Fruit fly (Drosophila melanogaster) whole organism, embryonic: ENCODE measurements around the gene drl.

ENCODE experiments used
- CG11085 ChIP-seq: fragments of 200-800 bp; sonication (Bioruptor generic); IDR thresholded peaks from 2 replicates; pipeline ENCODE4 v1.3.6; 2022; ENCODE audit warnings: missing biosample characterization, missing genetic modification characterization
- CG11695 ChIP-seq: fragments of 200-800 bp; sonication (Bioruptor generic); IDR thresholded peaks from 3 replicates; pipeline ENCODE4 v1.3.6; 2022; ENCODE audit warnings: missing biosample characterization, missing genetic modification characterization
- CG11696 ChIP-seq: fragments of 200-800 bp; sonication (Bioruptor generic); IDR thresholded peaks from 2 replicates; pipeline ENCODE4 v1.3.6; 2022; ENCODE audit warnings: missing biosample characterization, missing genetic modification characterization
- CG13775 ChIP-seq: fragments of 200-800 bp; sonication (Bioruptor generic); optimal IDR thresholded peaks from 3 replicates; lab custom pipeline; 2017; ENCODE audit warnings: missing biosample characterization, mild to moderate bottlenecking, missing genetic modification characterization
- CG14710 ChIP-seq: fragments of 200-800 bp; sonication (Bioruptor generic); optimal IDR thresholded peaks from 3 replicates; lab custom pipeline; 2019; ENCODE audit warnings: missing biosample characterization, mild to moderate bottlenecking, missing genetic modification characterization, moderate library complexity
- CG15601 ChIP-seq: fragments of 200-800 bp; sonication (Bioruptor generic); optimal IDR thresholded peaks from 3 replicates; lab custom pipeline; 2019; ENCODE audit warnings: missing biosample characterization, mild to moderate bottlenecking, missing genetic modification characterization, moderate library complexity
- CG1603 ChIP-seq: fragments of 200-800 bp; sonication (Bioruptor generic); optimal IDR thresholded peaks from 2 replicates; lab custom pipeline; 2019; ENCODE audit warnings: missing biosample characterization, mild to moderate bottlenecking, missing genetic modification characterization, moderate library complexity
- CG17359 ChIP-seq: fragments of 200-800 bp; sonication (Bioruptor generic); optimal IDR thresholded peaks from 3 replicates; lab custom pipeline; 2018; ENCODE audit warnings: missing biosample characterization, mild to moderate bottlenecking, missing genetic modification characterization, moderate library complexity
- CG17361 ChIP-seq: fragments of 200-800 bp; sonication (Bioruptor generic); IDR thresholded peaks from 3 replicates; pipeline ENCODE4 v1.3.6; 2022; ENCODE audit warnings: missing biosample characterization, missing genetic modification characterization
- CG17802 ChIP-seq: fragments of 200-800 bp; sonication (Bioruptor generic); optimal IDR thresholded peaks from 2 replicates; lab custom pipeline; 2018; ENCODE audit warnings: missing biosample characterization, mild to moderate bottlenecking, missing genetic modification characterization, moderate library complexity
- CG2129 ChIP-seq: fragments of 200-800 bp; sonication (Bioruptor generic); IDR thresholded peaks from 2 replicates; pipeline ENCODE4 v1.3.6; 2022; ENCODE audit warnings: missing biosample characterization, missing genetic modification characterization; ENCODE audit not compliant: partially characterized antibody
- CG2875 ChIP-seq: fragments of 200-800 bp; sonication (Bioruptor generic); optimal IDR thresholded peaks from 2 replicates; lab custom pipeline; 2017; ENCODE audit warnings: missing biosample characterization, mild to moderate bottlenecking, missing genetic modification characterization, missing genetic modification reagents
- CG30020 ChIP-seq: fragments of 200-800 bp; optimal IDR thresholded peaks from 2 replicates; lab custom pipeline; 2019; ENCODE audit warnings: missing biosample characterization, mild to moderate bottlenecking, missing genetic modification characterization, moderate library complexity
- CG3281 ChIP-seq: fragments of 200-800 bp; sonication (Bioruptor generic); optimal IDR thresholded peaks from 3 replicates; lab custom pipeline; 2017; ENCODE audit warnings: missing biosample characterization, mild to moderate bottlenecking, missing genetic modification characterization
- CG34422 ChIP-seq: fragments of 200-800 bp; sonication (Bioruptor generic); IDR thresholded peaks from 3 replicates; pipeline ENCODE4 v1.3.6; 2022; ENCODE audit warnings: missing biosample characterization, missing genetic modification characterization
- CG4328 ChIP-seq: fragments of 200-800 bp; sonication (Bioruptor generic); optimal IDR thresholded peaks from 3 replicates; lab custom pipeline; 2017; ENCODE audit warnings: missing biosample characterization, missing genetic modification reagents, missing genetic modification characterization
- CG6689 ChIP-seq: fragments of 200-800 bp; sonication (Bioruptor generic); IDR thresholded peaks from 2 replicates; pipeline ENCODE4 v1.3.6; 2022; ENCODE audit warnings: missing biosample characterization, missing genetic modification characterization
- CG8281 ChIP-seq: fragments of 200-800 bp; sonication (Bioruptor generic); optimal IDR thresholded peaks from 2 replicates; lab custom pipeline; 2018; ENCODE audit warnings: missing biosample characterization, mild to moderate bottlenecking, missing genetic modification characterization, moderate library complexity
- CG8388 ChIP-seq: fragments of 200-800 bp; sonication (Bioruptor generic); optimal IDR thresholded peaks from 2 replicates; lab custom pipeline; 2019; ENCODE audit warnings: missing biosample characterization, mild to moderate bottlenecking, missing genetic modification characterization, moderate library complexity
- CG8478 ChIP-seq: fragments of >200 bp; optimal IDR thresholded peaks from 2 replicates; lab custom pipeline; 2018
- CoRest ChIP-seq: fragments of 200-800 bp; sonication (Bioruptor generic); optimal IDR thresholded peaks from 3 replicates; lab custom pipeline; 2018; ENCODE audit warnings: missing biosample characterization, mild to moderate bottlenecking, missing genetic modification characterization, moderate library complexity
- D19B ChIP-seq: fragments of 200-800 bp; sonication (Bioruptor generic); optimal IDR thresholded peaks from 2 replicates; lab custom pipeline; 2017; ENCODE audit warnings: missing biosample characterization, mild to moderate bottlenecking, missing genetic modification characterization
- Doc3 ChIP-seq: fragments of 200-800 bp; sonication (Bioruptor generic); IDR thresholded peaks from 3 replicates; pipeline ENCODE4 v1.3.6; 2022; ENCODE audit warnings: missing biosample characterization, missing genetic modification characterization; ENCODE audit not compliant: partially characterized antibody
- Elba2 ChIP-seq: fragments of 200-800 bp; sonication (Bioruptor generic); optimal IDR thresholded peaks from 3 replicates; lab custom pipeline; 2016; ENCODE audit warnings: missing biosample characterization, missing genetic modification characterization
- Ets65A ChIP-seq: fragments of 200-800 bp; sonication (Bioruptor generic); peaks from one replicate; lab custom pipeline; 2016; ENCODE audit warnings: missing biosample characterization, missing genetic modification characterization
- Ets97D ChIP-seq: fragments of 200-800 bp; sonication (Bioruptor generic); optimal IDR thresholded peaks from 3 replicates; lab custom pipeline; 2016; ENCODE audit warnings: missing biosample characterization, missing genetic modification characterization
- HLH54F ChIP-seq: fragments of 200-800 bp; sonication (Bioruptor generic); optimal IDR thresholded peaks from 3 replicates; lab custom pipeline; 2016; ENCODE audit warnings: missing biosample characterization, missing genetic modification characterization
- HmgZ ChIP-seq: fragments of 200-800 bp; sonication (Bioruptor generic); optimal IDR thresholded peaks from 2 replicates; lab custom pipeline; 2018; ENCODE audit warnings: missing biosample characterization, mild to moderate bottlenecking, missing genetic modification characterization
- Hr78 ChIP-seq, 2 experiments: fragments of 200-800 bp in 1 of 2; fragments of >200 bp in 1 of 2; sonication (Bioruptor generic) in 1 of 2; optimal IDR thresholded peaks; 2 replicates each; lab custom pipeline; 2017 to 2019; ENCODE audit warnings: missing biosample characterization in 2 of 2, missing genetic modification characterization in 2 of 2, mild to moderate bottlenecking in 1 of 2, moderate library complexity in 1 of 2
- Lpt ChIP-seq: fragments of >200 bp; optimal IDR thresholded peaks from 2 replicates; lab custom pipeline; 2018; ENCODE audit warnings: missing biosample characterization, missing genetic modification characterization
- Meics ChIP-seq: fragments of 200-800 bp; sonication (Bioruptor generic); optimal IDR thresholded peaks from 2 replicates; lab custom pipeline; 2017; ENCODE audit warnings: missing biosample characterization, mild to moderate bottlenecking, missing genetic modification characterization
- Myb ChIP-seq: fragments of 200-800 bp; sonication (Bioruptor generic); optimal IDR thresholded peaks from 2 replicates; lab custom pipeline; 2016; ENCODE audit warnings: missing biosample characterization, missing genetic modification characterization
- Scr ChIP-seq: fragments of 200-800 bp; sonication (Bioruptor generic); IDR thresholded peaks from 2 replicates; pipeline ENCODE4 v1.3.6; 2022; ENCODE audit warnings: missing biosample characterization, missing genetic modification characterization; ENCODE audit not compliant: partially characterized antibody
- TFAM ChIP-seq: fragments of 200-800 bp; sonication (Bioruptor generic); optimal IDR thresholded peaks from 2 replicates; lab custom pipeline; 2017; ENCODE audit warnings: missing biosample characterization, missing genetic modification characterization, inconsistent platforms
- Tbp ChIP-seq: fragments of >200 bp; optimal IDR thresholded peaks from 2 replicates; lab custom pipeline; 2018; ENCODE audit warnings: missing biosample characterization, missing genetic modification characterization
- YL-1 ChIP-seq: fragments of 200-800 bp; sonication (Bioruptor generic); optimal IDR thresholded peaks from 3 replicates; lab custom pipeline; 2017; ENCODE audit warnings: missing biosample characterization, mild to moderate bottlenecking, missing genetic modification characterization
- ap ChIP-seq: fragments of 200-800 bp; sonication (Bioruptor generic); IDR thresholded peaks from 2 replicates; pipeline ENCODE4 v1.3.6; 2022; ENCODE audit warnings: missing biosample characterization, missing genetic modification characterization
- az2 ChIP-seq: fragments of 200-800 bp; sonication (Bioruptor generic); optimal IDR thresholded peaks from 3 replicates; lab custom pipeline; 2016; ENCODE audit warnings: missing biosample characterization, missing genetic modification characterization
- da ChIP-seq: fragments of 200-800 bp; sonication (Bioruptor generic); optimal IDR thresholded peaks from 2 replicates; lab custom pipeline; 2016; ENCODE audit warnings: missing biosample characterization, missing genetic modification characterization
- dpn ChIP-seq, 2 experiments: fragments of 200-800 bp; sonication (Bioruptor generic); optimal IDR thresholded peaks; 3 replicates each; lab custom pipeline; 2016; ENCODE audit warnings: missing biosample characterization in 2 of 2, missing genetic modification characterization in 2 of 2
- dysf ChIP-seq: fragments of 200-800 bp; sonication (Bioruptor generic); IDR thresholded peaks from 3 replicates; pipeline ENCODE4 v1.3.6; 2022; ENCODE audit warnings: missing biosample characterization, missing genetic modification characterization
- ham ChIP-seq: fragments of 200-800 bp; sonication (Bioruptor generic); IDR thresholded peaks from 2 replicates; pipeline ENCODE4 v1.3.6; 2022; ENCODE audit warnings: missing biosample characterization, missing genetic modification characterization
- nom ChIP-seq: fragments of 200-800 bp; sonication (Bioruptor generic); optimal IDR thresholded peaks from 2 replicates; lab custom pipeline; 2017; ENCODE audit warnings: missing biosample characterization, missing genetic modification characterization, mild to moderate bottlenecking, moderate library complexity, missing genetic modification reagents
- pita ChIP-seq: fragments of 200-800 bp; sonication (Bioruptor generic); optimal IDR thresholded peaks from 2 replicates; lab custom pipeline; 2017; ENCODE audit warnings: missing biosample characterization, mild to moderate bottlenecking, missing genetic modification characterization
- rib ChIP-seq: fragments of 200-800 bp; sonication (Bioruptor generic); IDR thresholded peaks from 2 replicates; pipeline ENCODE4 v1.3.6; 2022; ENCODE audit warnings: missing biosample characterization, missing genetic modification characterization
- tin ChIP-seq: fragments of 200-800 bp; sonication (Bioruptor generic); optimal IDR thresholded peaks from 3 replicates; lab custom pipeline; 2016; ENCODE audit warnings: missing biosample characterization, missing genetic modification characterization
- z ChIP-seq: fragments of 200-800 bp; sonication (Bioruptor generic); IDR thresholded peaks from 3 replicates; pipeline ENCODE4 v1.3.6; 2022; ENCODE audit warnings: missing biosample characterization, missing genetic modification characterization
- zen2 ChIP-seq: fragments of 200-800 bp; sonication (Bioruptor generic); IDR thresholded peaks from 3 replicates; pipeline ENCODE4 v1.3.6; 2022; ENCODE audit warnings: missing biosample characterization, missing genetic modification characterization; ENCODE audit not compliant: partially characterized antibody

The drl gene

DNA sequence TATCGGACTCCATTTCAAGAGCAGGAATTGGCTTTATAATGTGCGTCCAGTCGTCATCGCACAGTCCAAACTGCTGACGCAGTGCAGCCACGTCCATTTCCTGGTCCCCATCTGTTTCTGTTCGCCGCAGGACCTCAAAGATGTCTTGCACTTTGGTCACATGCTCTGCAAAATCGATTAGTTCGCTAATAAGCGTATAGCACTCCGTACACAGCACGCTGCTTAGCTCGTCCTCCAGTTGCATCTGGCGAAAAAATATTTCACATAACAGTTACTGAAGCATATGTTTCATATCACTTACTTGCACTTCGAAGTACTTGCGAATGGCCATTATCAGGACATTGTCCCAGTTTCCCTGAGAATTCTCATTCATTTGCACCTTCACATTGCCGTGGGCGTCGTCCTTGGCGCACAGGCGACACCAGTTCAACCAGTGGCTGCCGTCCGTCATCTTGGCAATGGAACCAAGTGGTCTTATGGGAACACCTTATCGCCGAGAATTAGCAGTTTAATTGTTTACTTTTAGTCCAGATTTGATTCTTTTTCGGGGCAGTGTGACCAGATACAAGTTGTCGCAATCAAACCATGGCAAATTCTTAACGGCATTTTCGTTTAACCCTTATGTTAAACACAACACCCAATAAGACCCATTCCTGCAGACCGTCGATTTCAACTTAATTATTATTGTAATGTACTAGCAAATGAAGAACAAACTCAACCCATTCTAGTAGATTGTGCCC is 8.8 kb upstream of the drl start, which contains the start of gene CG17568 (continued):
- TF ChIP-seq Scr (GFP tag; lab: Robert Waterston, UW): no peak
- peak; percentile 18 for TF ChIP-seq CG14710 (tag; lab: Kevin White, UChicago)
- TF ChIP-seq da (GFP tag; lab: Kevin White, UChicago): peak; percentile 5
- peak; percentile 1 for TF ChIP-seq tin (GFP tag; lab: Kevin White, UChicago)
- no peak for TF ChIP-seq zen2
- no peak for TF ChIP-seq Tbp (GFP tag; lab: Kevin White, UChicago)
- 0 out of 3 replicates have a peak, but pooled peaks have one; percentile 9 for TF ChIP-seq CG17361 (GFP tag; lab: Robert Waterston, UW)
- TF ChIP-seq HLH54F (GFP tag; lab: Kevin White, UChicago): peak; percentile 3
- TF ChIP-seq CG11696 (GFP tag; lab: Robert Waterston, UW): no peak
- TF ChIP-seq CG3281 (GFP tag; lab: Kevin White, UChicago): no peak
- TF ChIP-seq YL-1 (GFP tag; lab: Kevin White, UChicago): peak; percentile 42
- TF ChIP-seq dpn (GFP tag; optimal IDR thresholded peaks at IDR 0.05; lab: Kevin White, UChicago): peak in 1 of 2 experiments; percentile 4
- TF ChIP-seq CoRest (tag; lab: Kevin White, UChicago): no peak
- no peak for TF ChIP-seq D19B (GFP tag; lab: Kevin White, UChicago)
- peak; percentile 14 for TF ChIP-seq CG15601 (tag; lab: Kevin White, UChicago)
- peak; percentile 3 for TF ChIP-seq HmgZ (tag; lab: Kevin White, UChicago)
- TF ChIP-seq CG6689 (GFP tag; lab: Robert Waterston, UW): no peak
- no peak for TF ChIP-seq CG17802
- peak; percentile 6 for TF ChIP-seq az2
- no peak for TF ChIP-seq CG8388 (GFP tag; lab: Kevin White, UChicago)
- TF ChIP-seq dysf: no peak
- TF ChIP-seq CG34422 (GFP tag; lab: Robert Waterston, UW): no peak
- TF ChIP-seq ap (GFP tag; lab: Robert Waterston, UW): no peak
- no peak for TF ChIP-seq CG11085 (GFP tag; lab: Robert Waterston, UW)
- no peak for TF ChIP-seq ham (GFP tag; lab: Robert Waterston, UW)
- peak; percentile 67 for TF ChIP-seq CG1603 (tag; lab: Kevin White, UChicago)
- TF ChIP-seq Ets97D (GFP tag; lab: Kevin White, UChicago): peak; percentile 45
- peak; percentile 81 for TF ChIP-seq Myb
- no peak for TF ChIP-seq CG8281 (tag; lab: Kevin White, UChicago)
- TF ChIP-seq, all 482 proteins: peak for 53

DNA sequence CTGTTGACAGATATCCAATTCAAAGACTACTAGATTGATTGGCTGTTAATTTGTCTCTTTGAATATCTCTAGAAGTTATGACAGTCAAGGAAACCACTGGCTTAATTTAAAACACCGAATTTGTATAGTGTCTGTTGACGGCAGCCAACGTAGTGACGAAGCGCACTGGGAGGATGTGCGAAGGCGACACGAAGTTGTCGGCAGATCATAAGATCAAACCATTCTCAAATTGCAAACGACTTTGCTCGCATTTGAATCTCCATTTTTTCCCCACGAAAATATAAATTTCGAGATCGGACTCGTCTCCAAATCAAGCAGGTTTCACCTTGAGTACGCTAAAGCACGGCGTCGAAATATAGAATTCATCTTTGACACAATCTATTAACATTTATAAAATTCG is 7.4 kb upstream of the drl start, which contains the start of gene CG42688:
TSS of gene CG42688 (minus strand) at position 101 of the 400 bp plus-strand sequence.
- TF ChIP-seq Ets65A (GFP tag; lab: Kevin White, UChicago) (peak; percentile 34), CG17359 (no peak)

dm6 chr2L:19183687-19184086 is 6.5 kb upstream of the drl start, which contains the start of gene CG46059:
TSS of gene CG46059 (minus strand) at chr2L:19183787.
- TF ChIP-seq Tbp (GFP tag; lab: Kevin White, UChicago): no peak
- TF ChIP-seq Doc3 (GFP tag; lab: Robert Waterston, UW): no peak
- TF ChIP-seq CG4328 (GFP tag; lab: Kevin White, UChicago): no peak
- no peak for TF ChIP-seq CG8478 (lab: Kevin White, UChicago)
- TF ChIP-seq Lpt: no peak
- no peak for TF ChIP-seq rib
- TF ChIP-seq CG2129 (GFP tag; lab: Robert Waterston, UW): no peak
- TF ChIP-seq CG30020: no peak
- no peak for TF ChIP-seq CG13775 (GFP tag; lab: Kevin White, UChicago)
- TF ChIP-seq Meics: no peak
- TF ChIP-seq Hr78 (GFP tag; optimal IDR thresholded peaks at IDR 0.05; lab: Kevin White, UChicago): no peak
- TF ChIP-seq nom (GFP tag; lab: Kevin White, UChicago): no peak
- no peak for TF ChIP-seq z
- no peak for TF ChIP-seq pita (GFP tag; lab: Kevin White, UChicago)
- no peak for TF ChIP-seq Elba2 (GFP tag; lab: Kevin White, UChicago)
- no peak for TF ChIP-seq CG2875 (GFP tag; lab: Kevin White, UChicago)
- TF ChIP-seq TFAM (GFP tag; lab: Kevin White, UChicago): no peak
- no peak for TF ChIP-seq CG11695 (GFP tag; lab: Robert Waterston, UW)
